Fruit fly (Drosophila melanogaster) whole organism, embryonic: ENCODE measurements around the gene CG3408.

Experiments used
- Asciz ChIP-seq: fragments of 200-800 bp; sonication (Bioruptor generic); optimal IDR thresholded peaks from 2 replicates; lab custom pipeline; 2017; ENCODE audit warnings: missing biosample characterization, mild to moderate bottlenecking, missing genetic modification characterization, missing genetic modification reagents
- Bdp1 ChIP-seq: fragments of 200-800 bp; sonication (Bioruptor generic); optimal IDR thresholded peaks from 3 replicates; lab custom pipeline; 2016; ENCODE audit warnings: missing biosample characterization, missing genetic modification characterization
- CG11085 ChIP-seq: fragments of 200-800 bp; sonication (Bioruptor generic); IDR thresholded peaks from 2 replicates; pipeline ENCODE4 v1.3.6; 2022; ENCODE audit warnings: missing biosample characterization, missing genetic modification characterization
- CG13894 ChIP-seq: fragments of 200-800 bp; sonication (Bioruptor generic); optimal IDR thresholded peaks from 3 replicates; lab custom pipeline; 2018; ENCODE audit warnings: missing biosample characterization, mild to moderate bottlenecking, missing genetic modification characterization, moderate library complexity
- CG14965 ChIP-seq: fragments of 200-800 bp; sonication (Bioruptor generic); optimal IDR thresholded peaks from 2 replicates; lab custom pipeline; 2016; ENCODE audit warnings: missing biosample characterization, missing genetic modification characterization, borderline replicate concordance
- CG1647 ChIP-seq: fragments of 200-800 bp; sonication (Bioruptor generic); optimal IDR thresholded peaks from 3 replicates; lab custom pipeline; 2016; ENCODE audit warnings: missing biosample characterization, missing genetic modification characterization
- CG17385 ChIP-seq: fragments of 200-800 bp; sonication (Bioruptor generic); optimal IDR thresholded peaks from 3 replicates; lab custom pipeline; 2018; ENCODE audit warnings: missing biosample characterization, mild to moderate bottlenecking, missing genetic modification characterization
- CG18599 ChIP-seq: fragments of 200-800 bp; sonication (Bioruptor generic); optimal IDR thresholded peaks from 3 replicates; lab custom pipeline; 2017; ENCODE audit warnings: missing biosample characterization, missing genetic modification characterization, mild to moderate bottlenecking, moderate library complexity, missing genetic modification reagents
- CG31365 ChIP-seq: fragments of 200-800 bp; sonication (Bioruptor generic); optimal IDR thresholded peaks from 2 replicates; lab custom pipeline; 2018; ENCODE audit warnings: missing biosample characterization, mild to moderate bottlenecking, missing genetic modification characterization
- CG32532 ChIP-seq: fragments of 200-800 bp; sonication (Bioruptor generic); IDR thresholded peaks from 2 replicates; pipeline ENCODE4 v1.3.6; 2022; ENCODE audit warnings: missing biosample characterization, missing genetic modification characterization
- CG33557 ChIP-seq: fragments of 200-800 bp; sonication (Bioruptor generic); optimal IDR thresholded peaks from 2 replicates; lab custom pipeline; 2019; ENCODE audit warnings: missing biosample characterization, mild to moderate bottlenecking, missing genetic modification characterization, moderate library complexity
- CG3995 ChIP-seq: fragments of 200-800 bp; sonication (Bioruptor generic); optimal IDR thresholded peaks from 3 replicates; lab custom pipeline; 2016; ENCODE audit warnings: missing biosample characterization, missing genetic modification characterization
- CG42726 ChIP-seq: fragments of 200-800 bp; sonication (Bioruptor generic); IDR thresholded peaks from 2 replicates; pipeline ENCODE4 v1.3.6; 2022; ENCODE audit warnings: missing biosample characterization, missing genetic modification characterization; ENCODE audit not compliant: partially characterized antibody
- CG4424 ChIP-seq: fragments of 200-800 bp; sonication (Bioruptor generic); optimal IDR thresholded peaks from 3 replicates; lab custom pipeline; 2016; ENCODE audit warnings: missing biosample characterization, missing genetic modification characterization
- CG4707 ChIP-seq: fragments of 200-800 bp; sonication (Bioruptor generic); optimal IDR thresholded peaks from 2 replicates; lab custom pipeline; 2018; ENCODE audit warnings: missing biosample characterization, mild to moderate bottlenecking, missing genetic modification characterization, moderate library complexity
- CG6683 ChIP-seq: fragments of 200-800 bp; sonication (Bioruptor generic); optimal IDR thresholded peaks from 2 replicates; lab custom pipeline; 2017; ENCODE audit warnings: missing biosample characterization, mild to moderate bottlenecking, missing genetic modification characterization, missing genetic modification reagents
- CG6765 ChIP-seq: fragments of 200-800 bp; sonication (Bioruptor generic); optimal IDR thresholded peaks from 3 replicates; lab custom pipeline; 2017; ENCODE audit warnings: missing biosample characterization, mild to moderate bottlenecking, missing genetic modification characterization
- CG7372 ChIP-seq: fragments of 200-800 bp; sonication (Bioruptor generic); IDR thresholded peaks from 2 replicates; pipeline ENCODE4 v1.3.6; 2022; ENCODE audit warnings: missing biosample characterization, missing genetic modification characterization
- CG8924 ChIP-seq: fragments of 200-800 bp; optimal IDR thresholded peaks from 3 replicates; lab custom pipeline; 2019; ENCODE audit warnings: missing biosample characterization, mild to moderate bottlenecking, missing genetic modification characterization, moderate library complexity
- CrebB ChIP-seq: fragments of 200-800 bp; sonication (Bioruptor generic); optimal IDR thresholded peaks from 3 replicates; lab custom pipeline; 2018; ENCODE audit warnings: missing biosample characterization, mild to moderate bottlenecking, missing genetic modification characterization
- Dp ChIP-seq: fragments of 200-800 bp; sonication (Bioruptor generic); optimal IDR thresholded peaks from 2 replicates; lab custom pipeline; 2018; ENCODE audit warnings: missing biosample characterization, mild to moderate bottlenecking, missing genetic modification characterization, moderate library complexity
- Fer3 ChIP-seq: fragments of 200-800 bp; sonication (Bioruptor generic); optimal IDR thresholded peaks from 2 replicates; lab custom pipeline; 2018; ENCODE audit warnings: missing biosample characterization, mild to moderate bottlenecking, missing genetic modification characterization, moderate library complexity
- Gsc ChIP-seq: fragments of 200-800 bp; sonication (Bioruptor generic); IDR thresholded peaks from 2 replicates; pipeline ENCODE4 v1.3.6; 2022; ENCODE audit warnings: missing biosample characterization, missing genetic modification characterization
- HmgD ChIP-seq: fragments of 200-800 bp; sonication (Bioruptor generic); optimal IDR thresholded peaks from 3 replicates; lab custom pipeline; 2016; ENCODE audit warnings: missing biosample characterization, missing genetic modification characterization
- Max ChIP-seq: fragments of 200-800 bp; sonication (Bioruptor generic); optimal IDR thresholded peaks from 2 replicates; lab custom pipeline; 2016; ENCODE audit warnings: missing biosample characterization, mild to moderate bottlenecking, missing genetic modification characterization
- Med ChIP-seq: fragments of 200-800 bp; sonication (Bioruptor generic); peaks from one replicate; lab custom pipeline; 2016; ENCODE audit warnings: missing biosample characterization, missing genetic modification characterization, mild to moderate bottlenecking, inconsistent platforms, moderate library complexity
- Nf-YA ChIP-seq: fragments of 200-800 bp; sonication (Bioruptor generic); IDR thresholded peaks from 2 replicates; pipeline ENCODE4 v1.3.6; 2022; ENCODE audit warnings: missing biosample characterization, missing genetic modification characterization
- Nf-YC ChIP-seq: fragments of 200-800 bp; optimal IDR thresholded peaks from 3 replicates; lab custom pipeline; 2019; ENCODE audit warnings: missing biosample characterization, mild to moderate bottlenecking, missing genetic modification characterization, moderate library complexity
- Poxn ChIP-seq: fragments of 200-800 bp; sonication (Bioruptor generic); IDR thresholded peaks from 2 replicates; pipeline ENCODE4 v1.3.6; 2022; ENCODE audit warnings: missing biosample characterization, missing genetic modification characterization
- Spps ChIP-seq: fragments of 200-800 bp; sonication (Bioruptor generic); optimal IDR thresholded peaks from 2 replicates; lab custom pipeline; 2018; ENCODE audit warnings: missing biosample characterization, mild to moderate bottlenecking, missing genetic modification characterization
- Stat92E ChIP-seq, 3 experiments: fragments of >200 bp in 2 of 3; fragments of 200-800 bp in 1 of 3; sonication (Bioruptor generic) in 1 of 3; optimal IDR thresholded peaks; 2 replicates each; lab custom pipeline; 2017 to 2019; ENCODE audit warnings: missing biosample characterization in 3 of 3, missing genetic modification characterization in 3 of 3, mild to moderate bottlenecking in 1 of 3, moderate library complexity in 1 of 3
- Tbp ChIP-seq: fragments of >200 bp; optimal IDR thresholded peaks from 2 replicates; lab custom pipeline; 2018; ENCODE audit warnings: missing biosample characterization, missing genetic modification characterization
- Xrp1 ChIP-seq: fragments of 200-800 bp; sonication (Bioruptor generic); IDR thresholded peaks from 2 replicates; pipeline ENCODE4 v1.3.6; 2022; ENCODE audit warnings: missing biosample characterization, missing genetic modification characterization
- amos ChIP-seq: fragments of 200-800 bp; sonication (Bioruptor generic); IDR thresholded peaks from 2 replicates; pipeline ENCODE4 v1.3.6; 2022; ENCODE audit warnings: missing biosample characterization, missing genetic modification characterization; ENCODE audit not compliant: partially characterized antibody
- ash1 ChIP-seq: fragments of 200-800 bp; sonication (Bioruptor generic); optimal IDR thresholded peaks from 2 replicates; lab custom pipeline; 2018; ENCODE audit warnings: missing biosample characterization, mild to moderate bottlenecking, missing genetic modification characterization
- bcd ChIP-seq: fragments of 200-800 bp; sonication (Bioruptor generic); optimal IDR thresholded peaks from 2 replicates; lab custom pipeline; 2017; ENCODE audit warnings: missing biosample characterization, mild to moderate bottlenecking, missing genetic modification characterization
- crol ChIP-seq: fragments of 200-800 bp; sonication (Bioruptor generic); IDR thresholded peaks from 2 replicates; pipeline ENCODE4 v1.3.6; 2022; ENCODE audit warnings: missing biosample characterization, missing genetic modification characterization
- cwo ChIP-seq: fragments of 200-800 bp; sonication (Bioruptor generic); optimal IDR thresholded peaks from 3 replicates; lab custom pipeline; 2017; ENCODE audit warnings: missing biosample characterization, missing genetic modification characterization, mild to moderate bottlenecking, moderate library complexity, missing genetic modification reagents
- dpn ChIP-seq, 2 experiments: fragments of 200-800 bp; sonication (Bioruptor generic); optimal IDR thresholded peaks; 3 replicates each; lab custom pipeline; 2016; ENCODE audit warnings: missing biosample characterization in 2 of 2, missing genetic modification characterization in 2 of 2
- dysf ChIP-seq: fragments of 200-800 bp; sonication (Bioruptor generic); IDR thresholded peaks from 3 replicates; pipeline ENCODE4 v1.3.6; 2022; ENCODE audit warnings: missing biosample characterization, missing genetic modification characterization
- eyg ChIP-seq: fragments of 200-800 bp; sonication (Bioruptor generic); optimal IDR thresholded peaks from 3 replicates; lab custom pipeline; 2016; ENCODE audit warnings: missing biosample characterization, missing genetic modification characterization
- fu2 ChIP-seq: fragments of 200-800 bp; sonication (Bioruptor generic); optimal IDR thresholded peaks from 2 replicates; lab custom pipeline; 2016; ENCODE audit warnings: missing biosample characterization, missing genetic modification characterization
- gem ChIP-seq: fragments of 200-800 bp; sonication (Bioruptor generic); optimal IDR thresholded peaks from 2 replicates; lab custom pipeline; 2019; ENCODE audit warnings: missing biosample characterization, mild to moderate bottlenecking, missing genetic modification characterization, moderate library complexity
- her ChIP-seq: fragments of 200-800 bp; sonication (Bioruptor generic); optimal IDR thresholded peaks from 2 replicates; lab custom pipeline; 2016; ENCODE audit warnings: missing biosample characterization, missing genetic modification characterization
- psq ChIP-seq: fragments of 200-800 bp; sonication (Bioruptor generic); optimal IDR thresholded peaks from 2 replicates; lab custom pipeline; 2017; ENCODE audit warnings: missing biosample characterization, missing genetic modification characterization
- pzg ChIP-seq: fragments of 200-800 bp; sonication (Bioruptor generic); optimal IDR thresholded peaks from 3 replicates; lab custom pipeline; 2018; ENCODE audit warnings: missing biosample characterization, mild to moderate bottlenecking, missing genetic modification characterization, moderate library complexity
- rib ChIP-seq: fragments of 200-800 bp; sonication (Bioruptor generic); IDR thresholded peaks from 2 replicates; pipeline ENCODE4 v1.3.6; 2022; ENCODE audit warnings: missing biosample characterization, missing genetic modification characterization
- scrt ChIP-seq: fragments of 200-800 bp; sonication (Bioruptor generic); optimal IDR thresholded peaks from 2 replicates; lab custom pipeline; 2018; ENCODE audit warnings: missing biosample characterization, mild to moderate bottlenecking, missing genetic modification characterization, moderate library complexity
- sd ChIP-seq: fragments of 200-800 bp; sonication (Bioruptor generic); optimal IDR thresholded peaks from 3 replicates; lab custom pipeline; 2018; ENCODE audit warnings: missing biosample characterization, mild to moderate bottlenecking, missing genetic modification characterization, moderate library complexity
- tll ChIP-seq, 2 experiments: fragments of 200-800 bp in 1 of 2; fragments of >200 bp in 1 of 2; sonication (Bioruptor generic) in 1 of 2; optimal IDR thresholded peaks; 2 replicates each; lab custom pipeline; 2017 to 2019; ENCODE audit warnings: missing biosample characterization in 2 of 2, missing genetic modification characterization in 2 of 2, mild to moderate bottlenecking in 1 of 2, moderate library complexity in 1 of 2

Gene CG3408

DNA sequence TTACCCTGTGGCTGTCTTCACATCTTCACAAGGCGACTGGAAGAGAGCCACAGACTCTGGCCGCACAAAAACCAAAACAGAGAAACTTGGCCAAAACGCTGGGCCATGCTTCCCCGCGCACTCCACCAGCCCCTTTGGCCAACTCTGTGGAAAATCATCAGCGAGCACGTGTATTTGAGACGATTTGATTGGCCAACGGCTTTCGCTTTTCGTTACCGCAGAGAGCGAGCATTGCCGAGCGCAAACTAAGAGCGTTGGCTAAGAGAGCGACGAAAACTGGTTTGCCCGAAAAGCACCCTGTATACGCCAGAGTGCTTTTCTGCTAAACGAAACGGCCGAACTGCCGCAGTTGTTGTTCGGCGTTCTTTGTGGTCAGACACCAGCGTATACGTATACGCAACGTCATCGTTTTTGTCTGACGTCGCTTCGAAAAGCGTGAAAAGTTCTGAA, 37.5 kb upstream of the CG3408 start, which contains the start of gene CG42673 (continued):
- TF ChIP-seq CG11085 (GFP tag; lab: Robert Waterston, UW) (no peak), Stat92E (GFP tag; optimal IDR thresholded peaks at IDR 0.05; lab: Kevin White, UChicago) (peak in 1 of 3 experiments; percentile 33), CG6683 (GFP tag; lab: Kevin White, UChicago) (no peak), CG7372 (no peak), CrebB (tag; lab: Kevin White, UChicago) (no peak), Fer3 (tag; lab: Kevin White, UChicago) (no peak), dpn (GFP tag; optimal IDR thresholded peaks at IDR 0.05; lab: Kevin White, UChicago) (no peak), dysf (GFP tag; lab: Robert Waterston, UW) (no peak), fu2 (GFP tag; lab: Kevin White, UChicago) (no peak), Nf-YA (GFP tag; lab: Robert Waterston, UW) (peak; percentile 83), CG3995 (GFP tag; lab: Kevin White, UChicago) (no peak), HmgD (GFP tag; lab: Kevin White, UChicago) (no peak), Asciz (no peak), CG17385 (GFP tag; lab: Kevin White, UChicago) (peak; percentile 24), tll (GFP tag; optimal IDR thresholded peaks at IDR 0.05; lab: Kevin White, UChicago) (no peak), CG1647 (GFP tag; lab: Kevin White, UChicago) (no peak), crol (GFP tag; lab: Robert Waterston, UW) (peak; percentile 98), CG18599 (no peak), Gsc (GFP tag; lab: Robert Waterston, UW) (no peak), Poxn (GFP tag; lab: Robert Waterston, UW) (no peak), gem (tag; lab: Kevin White, UChicago) (no peak), CG6765 (GFP tag; lab: Kevin White, UChicago) (no peak), cwo (GFP tag; lab: Kevin White, UChicago) (peak; percentile 99), CG32532 (no peak), Dp (no peak), scrt (GFP tag; lab: Kevin White, UChicago) (peak; percentile 7), CG31365 (peak; percentile 33), pzg (GFP tag; lab: Kevin White, UChicago) (no peak), Spps (tag; lab: Kevin White, UChicago) (no peak), amos (no peak; the same call in 1 of the 2 replicates), Med (GFP tag; lab: Kevin White, UChicago) (peak; percentile 82), psq (GFP tag; lab: Kevin White, UChicago) (no peak), bcd (GFP tag; lab: Kevin White, UChicago) (no peak), CG14965 (GFP tag; lab: Kevin White, UChicago) (no peak), CG33557 (GFP tag; lab: Kevin White, UChicago) (no peak), CG13894 (peak; percentile 31), sd (tag; lab: Kevin White, UChicago) (peak; percentile 14), Tbp (no peak), eyg (GFP tag; lab: Kevin White, UChicago) (no peak), Nf-YC (tag; lab: Kevin White, UChicago) (peak; percentile 99), Max (peak; percentile 69), CG4707 (GFP tag; lab: Kevin White, UChicago) (no peak), CG8924 (tag; lab: Kevin White, UChicago) (no peak), rib (GFP tag; lab: Robert Waterston, UW) (no peak), her (GFP tag; lab: Kevin White, UChicago) (peak; percentile 17), CG4424 (GFP tag; lab: Kevin White, UChicago) (peak; percentile 1), Xrp1 (0 out of 2 replicates have a peak, but pooled peaks have one; percentile 5), CG42726 (GFP tag; lab: Robert Waterston, UW) (no peak), Bdp1 (GFP tag; lab: Kevin White, UChicago) (no peak), ash1 (GFP tag; lab: Kevin White, UChicago) (peak; percentile 8)
